Worm (Caenorhabditis elegans): Measurements from ENCODE around the gene col-121.

DNA sequence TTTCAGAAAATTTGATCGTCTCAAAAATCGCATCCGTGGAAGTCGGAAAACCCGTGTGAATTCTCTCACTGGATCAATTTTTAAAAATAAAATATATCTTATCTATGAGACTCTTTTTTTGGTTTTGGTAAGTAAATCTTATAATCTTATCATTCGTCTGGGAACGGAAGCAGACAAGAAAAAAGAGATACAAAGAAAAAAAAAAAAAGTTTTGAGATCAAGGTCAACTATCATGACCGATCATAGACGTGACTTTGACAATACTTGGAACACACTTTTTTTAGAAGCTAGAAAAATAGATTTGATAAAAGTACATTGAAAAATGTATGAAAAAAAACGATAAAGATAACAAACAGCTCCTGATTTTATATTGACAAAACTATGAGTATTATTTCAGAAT, 19.5 kb downstream of the col-121 start:
- no peak for TF ChIP-seq F26F4.8 (GFP tag; conservative IDR thresholded peaks at IDR 0.05)
- TF ChIP-seq nhr-77 (tag; optimal IDR thresholded peaks at IDR 0.05) = no peak
- no peak for TF ChIP-seq R02D3.7 (tag; optimal IDR thresholded peaks at IDR 0.05)
- no peak for TF ChIP-seq ama-1 (optimal IDR thresholded peaks at IDR 0.05)
- no peak for TF ChIP-seq ceh-44 (GFP tag; IDR thresholded peaks at IDR 0.05)
- no peak for TF ChIP-seq zip-11 (GFP tag; IDR thresholded peaks at IDR 0.05)
- TF ChIP-seq T20F7.1 (GFP tag; optimal IDR thresholded peaks at IDR 0.05) = no peak
- TF ChIP-seq Y75B8A.6 (GFP tag; IDR thresholded peaks at IDR 0.05) = no peak
- TF ChIP-seq mdl-1 (tag; optimal IDR thresholded peaks at IDR 0.05) = no peak
- TF ChIP-seq ceh-28 (tag; optimal IDR thresholded peaks at IDR 0.05) = no peak
